Worm (Caenorhabditis elegans) whole organism, late embryonic: Measurements from ENCODE around the gene Y57A10A.14.

ENCODE experiments used
- C38D4.7 ChIP-seq: fragments of 200-800 bp; sonication (Bioruptor generic); optimal IDR thresholded peaks from 2 replicates; lab custom pipeline; 2018; ENCODE audit warnings: mild to moderate bottlenecking, missing genetic modification characterization, moderate library complexity, missing compliant biosample characterization
- F13H6.1 ChIP-seq: sonication (generic microtip); optimal IDR thresholded peaks from 2 replicates; lab custom pipeline; 2016; ENCODE audit warnings: missing genetic modification characterization, missing compliant biosample characterization
- ama-1 ChIP-seq: fragments of 150-350 bp; optimal IDR thresholded peaks from 2 replicates; lab custom pipeline; 2014
- ceh-2 ChIP-seq: sonication (generic microtip); optimal IDR thresholded peaks from 2 replicates; lab custom pipeline; 2016; ENCODE audit warnings: missing genotype, missing genetic modification characterization, missing compliant biosample characterization
- ceh-24 ChIP-seq: sonication (generic microtip); optimal IDR thresholded peaks from 2 replicates; lab custom pipeline; 2016; ENCODE audit warnings: mild to moderate bottlenecking, missing genetic modification characterization, missing compliant biosample characterization
- dve-1 ChIP-seq: sonication (generic microtip); optimal IDR thresholded peaks from 2 replicates; lab custom pipeline; 2017; ENCODE audit warnings: antibody characterized with exemption, mild to moderate bottlenecking, missing genetic modification characterization, missing compliant biosample characterization
- elt-4 ChIP-seq: sonication (generic microtip); optimal IDR thresholded peaks from 2 replicates; lab custom pipeline; 2016; ENCODE audit warnings: missing genetic modification characterization, missing compliant biosample characterization
- lim-6 ChIP-seq: sonication (generic microtip); optimal IDR thresholded peaks from 2 replicates; lab custom pipeline; 2016; ENCODE audit warnings: missing genetic modification characterization, missing compliant biosample characterization
- nfya-1 ChIP-seq: sonication (generic microtip); optimal IDR thresholded peaks from 2 replicates; lab custom pipeline; 2017; ENCODE audit warnings: missing genetic modification characterization, mild to moderate bottlenecking, missing compliant biosample characterization, antibody characterized with exemption, moderate library complexity
- pqm-1 ChIP-seq: sonication (generic microtip); optimal IDR thresholded peaks from 2 replicates; lab custom pipeline; 2016; ENCODE audit warnings: missing genetic modification characterization, missing compliant biosample characterization
- sox-4 ChIP-seq: sonication (generic microtip); optimal IDR thresholded peaks from 2 replicates; lab custom pipeline; 2017; ENCODE audit warnings: mild to moderate bottlenecking, missing genetic modification characterization, inconsistent platforms, missing compliant biosample characterization
- tbx-2 ChIP-seq: sonication (generic microtip); optimal IDR thresholded peaks from 2 replicates; lab custom pipeline; 2016; ENCODE audit warnings: missing genetic modification characterization, missing compliant biosample characterization
- unc-86 ChIP-seq: sonication (generic microtip); optimal IDR thresholded peaks from 2 replicates; lab custom pipeline; 2016; ENCODE audit warnings: missing genetic modification characterization, missing compliant biosample characterization

DNA sequence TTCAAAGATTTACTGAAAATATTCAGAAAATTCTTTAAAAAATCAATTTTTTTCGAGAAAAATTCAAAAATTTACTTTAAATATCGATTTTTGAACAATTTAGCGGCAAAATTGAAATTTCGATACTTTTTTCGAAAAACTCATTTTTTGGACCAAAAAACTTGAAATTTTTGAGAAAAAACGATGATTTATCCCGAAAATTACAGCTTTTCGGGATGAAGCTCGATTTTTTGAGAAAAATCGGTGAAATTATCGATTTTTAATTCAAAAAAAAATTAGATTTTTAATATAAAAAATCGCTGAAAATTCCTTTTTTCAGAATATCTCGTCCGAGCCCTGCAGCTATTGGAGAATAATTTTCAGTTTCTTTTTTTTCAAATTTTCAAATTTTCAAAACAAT is 23.0 kb downstream of the Y57A10A.14 start:
- TF ChIP-seq ceh-2 (tag; lab: Kevin White, UChicago) = no peak
- no peak for TF ChIP-seq F13H6.1 (tag; lab: Kevin White, UChicago)
- TF ChIP-seq dve-1 (tag; lab: Kevin White, UChicago) = no peak
- no peak for TF ChIP-seq ceh-24
- no peak for TF ChIP-seq nfya-1
- TF ChIP-seq pqm-1 (tag; lab: Kevin White, UChicago) = no peak
- TF ChIP-seq tbx-2 (tag; lab: Kevin White, UChicago) = no peak
- TF ChIP-seq elt-4 (tag; lab: Kevin White, UChicago) = no peak
- no peak for TF ChIP-seq unc-86 (tag; lab: Kevin White, UChicago)
- no peak for TF ChIP-seq sox-4 (tag; lab: Kevin White, UChicago)
- TF ChIP-seq lim-6 (tag; lab: Kevin White, UChicago) = no peak
- TF ChIP-seq ama-1 (lab: Kevin White, UChicago) = no peak
- TF ChIP-seq C38D4.7 (GFP tag; lab: Kevin White, UChicago) = no peak
